Fruit fly (Drosophila melanogaster) whole organism, pupa: ENCODE measurements around the gene GstZ1.

Source experiments
- CG10348 ChIP-seq: fragments of 200-800 bp; sonication (Bioruptor generic); IDR thresholded peaks from 2 replicates; pipeline ENCODE4 v1.3.6; 2022; ENCODE audit warnings: missing biosample characterization, missing genetic modification characterization
- CG12605 ChIP-seq: fragments of 200-800 bp; sonication (Bioruptor generic); IDR thresholded peaks from 2 replicates; pipeline ENCODE4 v1.3.6; 2022; ENCODE audit warnings: missing biosample characterization, missing genetic modification characterization
- CG13204 ChIP-seq: fragments of 200-800 bp; sonication (Bioruptor generic); optimal IDR thresholded peaks from 2 replicates; lab custom pipeline; 2018; ENCODE audit warnings: missing biosample characterization, mild to moderate bottlenecking, missing genetic modification characterization, moderate library complexity
- CG14655 ChIP-seq: fragments of 200-800 bp; sonication (Bioruptor generic); optimal IDR thresholded peaks from 3 replicates; lab custom pipeline; 2017; ENCODE audit warnings: mild to moderate bottlenecking, missing biosample characterization, missing genetic modification reagents, missing genetic modification characterization
- CG15710 ChIP-seq: fragments of 200-800 bp; sonication (Bioruptor generic); optimal IDR thresholded peaks from 2 replicates; lab custom pipeline; 2018; ENCODE audit warnings: missing biosample characterization, mild to moderate bottlenecking, missing genetic modification characterization, moderate library complexity
- CG17806 ChIP-seq: fragments of 200-800 bp; sonication (Bioruptor generic); optimal IDR thresholded peaks from 2 replicates; lab custom pipeline; 2018; ENCODE audit warnings: missing biosample characterization, mild to moderate bottlenecking, missing genetic modification characterization, moderate library complexity
- CG32121 ChIP-seq: fragments of 200-800 bp; sonication (Bioruptor generic); IDR thresholded peaks from 2 replicates; pipeline ENCODE4 v1.3.6; 2022; ENCODE audit warnings: missing biosample characterization, missing genetic modification characterization
- CG34367 ChIP-seq: fragments of 200-800 bp; sonication (Bioruptor generic); optimal IDR thresholded peaks from 2 replicates; lab custom pipeline; 2018; ENCODE audit warnings: missing biosample characterization, mild to moderate bottlenecking, missing genetic modification characterization
- CG4496 ChIP-seq: fragments of 200-800 bp; sonication (Bioruptor generic); IDR thresholded peaks from 3 replicates; pipeline ENCODE4 v1.3.6; 2022; ENCODE audit warnings: missing biosample characterization, missing genetic modification characterization
- CG8159 ChIP-seq: fragments of 200-800 bp; sonication (Bioruptor generic); optimal IDR thresholded peaks from 3 replicates; lab custom pipeline; 2018; ENCODE audit warnings: missing biosample characterization, mild to moderate bottlenecking, missing genetic modification characterization, moderate library complexity
- CG8301 ChIP-seq: fragments of 200-800 bp; sonication (Bioruptor generic); optimal IDR thresholded peaks from 2 replicates; lab custom pipeline; 2018; ENCODE audit warnings: missing biosample characterization, mild to moderate bottlenecking, missing genetic modification characterization
- CG9948 ChIP-seq: fragments of 200-800 bp; sonication (Bioruptor generic); optimal IDR thresholded peaks from 2 replicates; lab custom pipeline; 2018; ENCODE audit warnings: missing biosample characterization, mild to moderate bottlenecking, missing genetic modification characterization, moderate library complexity
- D1 ChIP-seq: fragments of 200-800 bp; sonication (Bioruptor generic); optimal IDR thresholded peaks from 2 replicates; lab custom pipeline; 2018; ENCODE audit warnings: missing biosample characterization, mild to moderate bottlenecking, missing genetic modification characterization, moderate library complexity
- EcR ChIP-seq: fragments of 200-800 bp; sonication (Bioruptor generic); optimal IDR thresholded peaks from 3 replicates; lab custom pipeline; 2019; ENCODE audit warnings: missing biosample characterization, missing genetic modification characterization, mild to moderate bottlenecking, moderate library complexity, missing genetic modification reagents
- Ets98B ChIP-seq: fragments of 200-800 bp; sonication (Bioruptor generic); IDR thresholded peaks from 2 replicates; pipeline ENCODE4 v1.3.6; 2022; ENCODE audit warnings: missing biosample characterization, missing genetic modification characterization
- Pif1A ChIP-seq: fragments of 200-800 bp; sonication (Bioruptor generic); optimal IDR thresholded peaks from 3 replicates; lab custom pipeline; 2016; ENCODE audit warnings: missing biosample characterization, missing genetic modification characterization
- Pif1B ChIP-seq: fragments of 200-800 bp; sonication (Bioruptor generic); optimal IDR thresholded peaks from 3 replicates; lab custom pipeline; 2016; ENCODE audit warnings: missing biosample characterization, missing genetic modification characterization
- Snoo ChIP-seq: fragments of 200-800 bp; sonication (Bioruptor generic); optimal IDR thresholded peaks from 3 replicates; lab custom pipeline; 2017; ENCODE audit warnings: missing biosample characterization, mild to moderate bottlenecking, missing genetic modification characterization, inconsistent platforms
- fd96Ca ChIP-seq: fragments of 200-800 bp; sonication (Bioruptor generic); IDR thresholded peaks from 3 replicates; pipeline ENCODE4 v1.3.6; 2022; ENCODE audit warnings: missing biosample characterization, missing genetic modification characterization
- gl ChIP-seq: fragments of 200-800 bp; sonication (Bioruptor generic); optimal IDR thresholded peaks from 2 replicates; lab custom pipeline; 2018; ENCODE audit warnings: missing biosample characterization, mild to moderate bottlenecking, missing genetic modification characterization
- rn ChIP-seq: fragments of 200-800 bp; sonication (Bioruptor generic); IDR thresholded peaks from 2 replicates; pipeline ENCODE4 v1.3.6; 2022; ENCODE audit warnings: missing biosample characterization, missing genetic modification characterization

GstZ1 gene

dm6 chr3R:9459385-9460285 is 3.3 kb upstream of the GstZ1 start:
- TF ChIP-seq CG34367 (tag; lab: Kevin White, UChicago) (peak; percentile 19), Pif1A (peak; percentile 49), CG15710 (tag; lab: Kevin White, UChicago) (peak; percentile 64), Pif1B (GFP tag; lab: Kevin White, UChicago) (peak; percentile 10), CG14655 (GFP tag; lab: Kevin White, UChicago) (peak; percentile 47), EcR (GFP tag; lab: Kevin White, UChicago) (peak; percentile 90), Ets98B (GFP tag; lab: Robert Waterston, UW) (no peak), gl (tag; lab: Kevin White, UChicago) (no peak), CG32121 (peak; percentile 40; the same call in 1 of the 2 replicates), CG9948 (tag; lab: Kevin White, UChicago) (peak; percentile 49), fd96Ca (GFP tag; lab: Robert Waterston, UW) (0 out of 3 replicates have a peak, but pooled peaks have one; percentile 20)

dm6 chr3R:9454980-9455379 is 1.4 kb downstream of the GstZ1 start:
- TF ChIP-seq CG8301 (tag; lab: Kevin White, UChicago), result no peak
- TF ChIP-seq CG32121, result no peak
- no peak for TF ChIP-seq CG10348 (GFP tag; lab: Robert Waterston, UW)
- no peak for TF ChIP-seq gl (tag; lab: Kevin White, UChicago)
- no peak for TF ChIP-seq fd96Ca (GFP tag; lab: Robert Waterston, UW)
- TF ChIP-seq EcR (GFP tag; lab: Kevin White, UChicago), result no peak

- TF ChIP-seq Ets98B (GFP tag; lab: Robert Waterston, UW), result no peak
- no peak for TF ChIP-seq Pif1A
- TF ChIP-seq CG12605 (GFP tag; lab: Robert Waterston, UW), result no peak
- no peak for TF ChIP-seq D1 (tag; lab: Kevin White, UChicago)
- TF ChIP-seq CG8301 (tag; lab: Kevin White, UChicago), result no peak
- TF ChIP-seq CG32121, result no peak
- no peak for TF ChIP-seq CG34367 (tag; lab: Kevin White, UChicago)
- TF ChIP-seq CG8159 (tag; lab: Kevin White, UChicago), result no peak
These were observed 5.7 kb downstream of the GstZ1 start for dm6 chr3R:9450672-9451071.

- no peak for TF ChIP-seq CG32121
- no peak for TF ChIP-seq Pif1A
- no peak for TF ChIP-seq CG10348 (GFP tag; lab: Robert Waterston, UW)
- TF ChIP-seq CG15710 (tag; lab: Kevin White, UChicago), result no peak
- TF ChIP-seq Pif1B (GFP tag; lab: Kevin White, UChicago), result no peak
- no peak for TF ChIP-seq Snoo (tag; lab: Kevin White, UChicago)
- TF ChIP-seq CG13204 (GFP tag; lab: Kevin White, UChicago), result no peak
- TF ChIP-seq CG14655 (GFP tag; lab: Kevin White, UChicago), result no peak
- TF ChIP-seq gl (tag; lab: Kevin White, UChicago), result no peak
These were observed 8.0 kb downstream of the GstZ1 start for dm6 chr3R:9448320-9448719.

dm6 chr3R:9441996-9442395 is 14.3 kb downstream of the GstZ1 start:
- TF ChIP-seq CG8301 (tag; lab: Kevin White, UChicago) (no peak), CG14655 (GFP tag; lab: Kevin White, UChicago) (no peak), CG15710 (tag; lab: Kevin White, UChicago) (no peak), EcR (GFP tag; lab: Kevin White, UChicago) (no peak), D1 (tag; lab: Kevin White, UChicago) (no peak)

- no peak for TF ChIP-seq CG8159 (tag; lab: Kevin White, UChicago)
- TF ChIP-seq rn (GFP tag; lab: Robert Waterston, UW), result no peak
- TF ChIP-seq CG32121, result no peak
- no peak for TF ChIP-seq CG4496 (GFP tag; lab: Robert Waterston, UW)
- TF ChIP-seq CG17806 (tag; lab: Kevin White, UChicago), result no peak
- TF ChIP-seq CG10348 (GFP tag; lab: Robert Waterston, UW), result no peak
- TF ChIP-seq CG13204 (GFP tag; lab: Kevin White, UChicago), result no peak
- TF ChIP-seq CG12605 (GFP tag; lab: Robert Waterston, UW), result no peak
- no peak for TF ChIP-seq Pif1B (GFP tag; lab: Kevin White, UChicago)
- TF ChIP-seq CG9948 (tag; lab: Kevin White, UChicago), result no peak
These were observed 15.2 kb downstream of the GstZ1 start for dm6 chr3R:9441134-9441533.

dm6 chr3R:9437618-9438017 is 18.7 kb downstream of the GstZ1 start:
- TF ChIP-seq CG4496 (GFP tag; lab: Robert Waterston, UW), result no peak
- no peak for TF ChIP-seq CG8301 (tag; lab: Kevin White, UChicago)
- TF ChIP-seq D1 (tag; lab: Kevin White, UChicago), result no peak
- TF ChIP-seq CG12605 (GFP tag; lab: Robert Waterston, UW), result no peak
- TF ChIP-seq Snoo (tag; lab: Kevin White, UChicago), result no peak
- TF ChIP-seq CG9948 (tag; lab: Kevin White, UChicago), result no peak
- TF ChIP-seq CG17806 (tag; lab: Kevin White, UChicago), result no peak
- TF ChIP-seq Pif1A, result no peak
- TF ChIP-seq CG34367 (tag; lab: Kevin White, UChicago), result no peak
- no peak for TF ChIP-seq CG13204 (GFP tag; lab: Kevin White, UChicago)
- TF ChIP-seq Pif1B (GFP tag; lab: Kevin White, UChicago), result no peak
- no peak for TF ChIP-seq CG14655 (GFP tag; lab: Kevin White, UChicago)
- no peak for TF ChIP-seq rn (GFP tag; lab: Robert Waterston, UW)
- TF ChIP-seq CG10348 (GFP tag; lab: Robert Waterston, UW), result no peak
- no peak for TF ChIP-seq CG15710 (tag; lab: Kevin White, UChicago)
- no peak for TF ChIP-seq Ets98B (GFP tag; lab: Robert Waterston, UW)
- TF ChIP-seq, all 21 proteins: peak for 0
